Fruit fly (Drosophila melanogaster) whole organism, embryonic: Measurements from ENCODE around the gene Kaz-m1.

ENCODE experiments used
- Abd-B ChIP-seq: fragments of 200-800 bp; sonication (Bioruptor generic); optimal IDR thresholded peaks from 2 replicates; lab custom pipeline; 2018; ENCODE audit warnings: missing biosample characterization, mild to moderate bottlenecking, missing genetic modification characterization, moderate library complexity
- Adf1 ChIP-seq: fragments of 200-800 bp; sonication (Bioruptor generic); IDR thresholded peaks from 2 replicates; pipeline ENCODE4 v1.3.6; 2022; ENCODE audit warnings: missing biosample characterization, missing genetic modification characterization
- Asciz ChIP-seq: fragments of 200-800 bp; sonication (Bioruptor generic); optimal IDR thresholded peaks from 2 replicates; lab custom pipeline; 2017; ENCODE audit warnings: missing biosample characterization, mild to moderate bottlenecking, missing genetic modification characterization, missing genetic modification reagents
- Awh ChIP-seq: fragments of 200-800 bp; sonication (Bioruptor generic); IDR thresholded peaks from 2 replicates; pipeline ENCODE4, ENCODE4 v1.3.6; 2022; ENCODE audit warnings: missing biosample characterization, missing genetic modification characterization
- CG12942 ChIP-seq: fragments of 200-800 bp; sonication (Bioruptor generic); optimal IDR thresholded peaks from 3 replicates; lab custom pipeline; 2016; ENCODE audit warnings: missing biosample characterization, missing genetic modification characterization
- CG1603 ChIP-seq: fragments of 200-800 bp; sonication (Bioruptor generic); optimal IDR thresholded peaks from 2 replicates; lab custom pipeline; 2019; ENCODE audit warnings: missing biosample characterization, mild to moderate bottlenecking, missing genetic modification characterization, moderate library complexity
- CG18262 ChIP-seq: fragments of 200-800 bp; optimal IDR thresholded peaks from 3 replicates; lab custom pipeline; 2019; ENCODE audit warnings: missing biosample characterization, mild to moderate bottlenecking, missing genetic modification characterization, moderate library complexity
- CG2712 ChIP-seq: fragments of 200-800 bp; optimal IDR thresholded peaks from 3 replicates; lab custom pipeline; 2019; ENCODE audit warnings: missing biosample characterization, mild to moderate bottlenecking, missing genetic modification characterization, moderate library complexity
- CG2875 ChIP-seq: fragments of 200-800 bp; sonication (Bioruptor generic); optimal IDR thresholded peaks from 2 replicates; lab custom pipeline; 2017; ENCODE audit warnings: missing biosample characterization, mild to moderate bottlenecking, missing genetic modification characterization, missing genetic modification reagents
- CG30020 ChIP-seq: fragments of 200-800 bp; optimal IDR thresholded peaks from 2 replicates; lab custom pipeline; 2019; ENCODE audit warnings: missing biosample characterization, mild to moderate bottlenecking, missing genetic modification characterization, moderate library complexity
- CG3065 ChIP-seq: fragments of 200-800 bp; sonication (Bioruptor generic); optimal IDR thresholded peaks from 2 replicates; lab custom pipeline; 2016; ENCODE audit warnings: missing biosample characterization, missing genetic modification characterization
- CG31224 ChIP-seq: fragments of 200-800 bp; sonication (Bioruptor generic); IDR thresholded peaks from 2 replicates; pipeline ENCODE4 v1.3.6; 2022; ENCODE audit warnings: missing biosample characterization, missing genetic modification characterization
- CG43689 ChIP-seq: fragments of 200-800 bp; sonication (Bioruptor generic); IDR thresholded peaks from 2 replicates; pipeline ENCODE4 v1.3.6; 2022; ENCODE audit warnings: missing biosample characterization, missing genetic modification characterization
- CG4404 ChIP-seq: fragments of 200-800 bp; sonication (Bioruptor generic); IDR thresholded peaks from 2 replicates; pipeline ENCODE4 v1.3.6; 2022; ENCODE audit warnings: missing biosample characterization, missing genetic modification characterization
- CG5953 ChIP-seq: fragments of 200-800 bp; sonication (Bioruptor generic); IDR thresholded peaks from 2 replicates; pipeline ENCODE4 v1.3.6; 2022; ENCODE audit warnings: missing biosample characterization, missing genetic modification characterization
- CG7556 ChIP-seq: fragments of 200-800 bp; sonication (Bioruptor generic); optimal IDR thresholded peaks from 2 replicates; lab custom pipeline; 2017; ENCODE audit warnings: missing biosample characterization, mild to moderate bottlenecking, missing genetic modification characterization
- CG8359 ChIP-seq: fragments of 200-800 bp; sonication (Bioruptor generic); optimal IDR thresholded peaks from 2 replicates; lab custom pipeline; 2017; ENCODE audit warnings: missing biosample characterization, mild to moderate bottlenecking, missing genetic modification characterization, borderline replicate concordance
- CG9609 ChIP-seq: fragments of 200-800 bp; sonication (Bioruptor generic); optimal IDR thresholded peaks from 3 replicates; lab custom pipeline; 2016; ENCODE audit warnings: missing biosample characterization, missing genetic modification characterization
- Fer1 ChIP-seq: fragments of 200-800 bp; sonication (Bioruptor generic); optimal IDR thresholded peaks from 2 replicates; lab custom pipeline; 2017; ENCODE audit warnings: missing biosample characterization, mild to moderate bottlenecking, missing genetic modification characterization
- Gsc ChIP-seq: fragments of 200-800 bp; sonication (Bioruptor generic); IDR thresholded peaks from 2 replicates; pipeline ENCODE4 v1.3.6; 2022; ENCODE audit warnings: missing biosample characterization, missing genetic modification characterization
- Hmx ChIP-seq: fragments of 200-800 bp; sonication (Bioruptor generic); optimal IDR thresholded peaks from 2 replicates; lab custom pipeline; 2016; ENCODE audit warnings: missing biosample characterization, missing genetic modification characterization
- MBD-R2 ChIP-seq: fragments of 200-800 bp; sonication (Bioruptor generic); IDR thresholded peaks from 2 replicates; pipeline ENCODE4 v1.3.6; 2022; ENCODE audit warnings: missing biosample characterization, missing genetic modification characterization
- Meics ChIP-seq: fragments of 200-800 bp; sonication (Bioruptor generic); optimal IDR thresholded peaks from 2 replicates; lab custom pipeline; 2017; ENCODE audit warnings: missing biosample characterization, mild to moderate bottlenecking, missing genetic modification characterization
- NFAT ChIP-seq: fragments of 200-800 bp; sonication (Bioruptor generic); IDR thresholded peaks from 2 replicates; pipeline ENCODE4 v1.3.6; 2022; ENCODE audit warnings: missing biosample characterization, missing genetic modification characterization
- Rfx ChIP-seq: fragments of 200-800 bp; sonication (Bioruptor generic); IDR thresholded peaks from 2 replicates; pipeline ENCODE4 v1.3.6; 2022; ENCODE audit warnings: missing biosample characterization, missing genetic modification characterization
- Sox102F ChIP-seq: fragments of 200-800 bp; sonication (Bioruptor generic); optimal IDR thresholded peaks from 2 replicates; lab custom pipeline; 2018; ENCODE audit warnings: missing biosample characterization, mild to moderate bottlenecking, missing genetic modification characterization, moderate library complexity
- Sry-δ ChIP-seq: fragments of 200-800 bp; sonication (Bioruptor generic); optimal IDR thresholded peaks from 2 replicates; lab custom pipeline; 2016; ENCODE audit warnings: missing biosample characterization, missing genetic modification characterization
- TFAM ChIP-seq: fragments of 200-800 bp; sonication (Bioruptor generic); optimal IDR thresholded peaks from 2 replicates; lab custom pipeline; 2017; ENCODE audit warnings: missing biosample characterization, missing genetic modification characterization, inconsistent platforms
- Tbp ChIP-seq: fragments of >200 bp; optimal IDR thresholded peaks from 2 replicates; lab custom pipeline; 2018; ENCODE audit warnings: missing biosample characterization, missing genetic modification characterization
- Trl ChIP-seq, 3 experiments: fragments of >200 bp in 2 of 3; fragments of 200-800 bp in 1 of 3; sonication (Bioruptor generic) in 1 of 3; optimal IDR thresholded peaks; 2 replicates in 1 of 3; 3 replicates in 2 of 3; lab custom pipeline; 2016 to 2017; ENCODE audit warnings: missing biosample characterization in 1 of 3, missing genetic modification characterization in 1 of 3
- aop ChIP-seq: fragments of 200-800 bp; sonication (Bioruptor generic); IDR thresholded peaks from 2 replicates; pipeline ENCODE4 v1.3.6; 2022; ENCODE audit warnings: missing biosample characterization, missing genetic modification characterization
- ara ChIP-seq: fragments of 200-800 bp; sonication (Bioruptor generic); IDR thresholded peaks from 2 replicates; pipeline ENCODE4 v1.3.6; 2022; ENCODE audit warnings: missing biosample characterization, missing genetic modification characterization
- br ChIP-seq: fragments of >200 bp; optimal IDR thresholded peaks from 2 replicates; lab custom pipeline; 2017
- chm ChIP-seq: fragments of 200-800 bp; sonication (Bioruptor generic); IDR thresholded peaks from 2 replicates; pipeline ENCODE4 v1.3.6; 2022; ENCODE audit warnings: missing biosample characterization, missing genetic modification characterization
- ci ChIP-seq: fragments of 200-800 bp; sonication (Bioruptor generic); IDR thresholded peaks from 3 replicates; pipeline ENCODE4 v1.3.6; 2022; ENCODE audit warnings: missing biosample characterization, missing genetic modification characterization
- da ChIP-seq: fragments of 200-800 bp; sonication (Bioruptor generic); optimal IDR thresholded peaks from 2 replicates; lab custom pipeline; 2016; ENCODE audit warnings: missing biosample characterization, missing genetic modification characterization
- disco-r ChIP-seq: fragments of 200-800 bp; sonication (Bioruptor generic); optimal IDR thresholded peaks from 2 replicates; lab custom pipeline; 2016; ENCODE audit warnings: missing biosample characterization, missing genetic modification characterization
- ewg ChIP-seq: fragments of 200-800 bp; sonication (Bioruptor generic); optimal IDR thresholded peaks from 3 replicates; lab custom pipeline; 2017; ENCODE audit warnings: mild to moderate bottlenecking, missing biosample characterization, missing genetic modification reagents, missing genetic modification characterization
- gce ChIP-seq: fragments of 200-800 bp; sonication (Bioruptor generic); IDR thresholded peaks from 3 replicates; pipeline ENCODE4 v1.3.6; 2022; ENCODE audit warnings: missing biosample characterization, missing genetic modification characterization
- gfzf ChIP-seq: fragments of 200-800 bp; sonication (Bioruptor generic); optimal IDR thresholded peaks from 2 replicates; lab custom pipeline; 2016; ENCODE audit warnings: missing biosample characterization, mild to moderate bottlenecking, missing genetic modification characterization, moderate library complexity
- grau ChIP-seq: fragments of 200-800 bp; optimal IDR thresholded peaks from 3 replicates; lab custom pipeline; 2019; ENCODE audit warnings: missing biosample characterization, mild to moderate bottlenecking, missing genetic modification characterization, moderate library complexity
- kni ChIP-seq: fragments of 200-800 bp; sonication (Bioruptor generic); optimal IDR thresholded peaks from 3 replicates; lab custom pipeline; 2017; ENCODE audit warnings: mild to moderate bottlenecking, missing biosample characterization, missing genetic modification reagents, missing genetic modification characterization
- lola ChIP-seq, 3 experiments: fragments of >200 bp in 2 of 3; fragments of 200-800 bp in 1 of 3; sonication (Bioruptor generic) in 1 of 3; optimal IDR thresholded peaks; 2 replicates each; lab custom pipeline; 2017 to 2019; ENCODE audit warnings: missing biosample characterization in 3 of 3, missing genetic modification characterization in 3 of 3, mild to moderate bottlenecking in 1 of 3, moderate library complexity in 1 of 3
- nom ChIP-seq: fragments of 200-800 bp; sonication (Bioruptor generic); optimal IDR thresholded peaks from 2 replicates; lab custom pipeline; 2017; ENCODE audit warnings: missing biosample characterization, missing genetic modification characterization, mild to moderate bottlenecking, moderate library complexity, missing genetic modification reagents
- sc ChIP-seq, 3 experiments: fragments of >200 bp in 2 of 3; fragments of 200-800 bp in 1 of 3; sonication (Bioruptor generic) in 1 of 3; optimal IDR thresholded peaks; 2 replicates in 2 of 3; 3 replicates in 1 of 3; lab custom pipeline; 2017; ENCODE audit warnings: mild to moderate bottlenecking in 1 of 3, missing biosample characterization in 1 of 3, missing genetic modification characterization in 1 of 3, missing genetic modification reagents in 1 of 3
- scrt ChIP-seq: fragments of 200-800 bp; sonication (Bioruptor generic); optimal IDR thresholded peaks from 2 replicates; lab custom pipeline; 2018; ENCODE audit warnings: missing biosample characterization, mild to moderate bottlenecking, missing genetic modification characterization, moderate library complexity
- tup ChIP-seq: fragments of 200-800 bp; sonication (Bioruptor generic); optimal IDR thresholded peaks from 2 replicates; lab custom pipeline; 2016; ENCODE audit warnings: missing biosample characterization, mild to moderate bottlenecking, missing genetic modification characterization, moderate library complexity
- vnd ChIP-seq: fragments of 200-800 bp; sonication (Bioruptor generic); IDR thresholded peaks from 3 replicates; pipeline ENCODE4 v1.3.6; 2022; ENCODE audit warnings: missing biosample characterization, missing genetic modification characterization; ENCODE audit not compliant: partially characterized antibody
- wor ChIP-seq: fragments of 200-800 bp; sonication (Bioruptor generic); IDR thresholded peaks from 2 replicates; pipeline ENCODE4 v1.3.6; 2022; ENCODE audit warnings: missing biosample characterization, missing genetic modification characterization

The Kaz-m1 gene

DNA sequence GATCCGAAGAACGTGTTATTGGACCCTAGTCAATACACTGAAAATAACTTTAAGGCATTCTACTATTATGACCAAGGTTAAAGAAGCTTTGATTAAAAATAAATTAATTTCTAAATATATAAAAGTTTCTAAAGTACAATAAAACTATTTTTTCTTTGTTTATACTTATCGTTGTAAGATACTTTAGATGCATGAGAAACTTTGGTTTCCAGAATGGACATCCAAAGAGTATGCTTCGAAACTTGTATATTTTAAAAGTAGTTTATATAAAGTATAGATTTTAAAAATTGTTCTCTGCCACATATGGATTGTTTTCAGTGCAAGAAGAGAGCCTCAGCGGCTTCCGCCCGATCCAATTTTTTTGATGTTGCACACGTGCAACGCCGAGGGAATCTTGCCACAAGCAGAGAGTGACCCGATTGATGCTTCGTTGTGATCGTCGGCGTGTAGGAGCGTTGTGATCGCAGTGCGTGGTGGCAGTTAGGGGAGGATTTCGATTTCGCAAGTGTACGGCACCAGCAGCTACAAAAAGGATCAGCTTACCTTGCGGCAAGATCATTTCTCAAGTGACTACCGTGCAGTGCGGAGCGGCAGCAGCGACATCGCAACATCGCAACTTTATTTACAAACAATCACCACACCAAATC lies 17.3 kb upstream of the Kaz-m1 start (continued):
- TF ChIP-seq CG8359 (GFP tag; lab: Kevin White, UChicago) (peak; percentile 82), scrt (GFP tag; lab: Kevin White, UChicago) (peak; percentile 11), da (GFP tag; lab: Kevin White, UChicago) (no peak), kni (no peak), wor (GFP tag; lab: Robert Waterston, UW) (peak; percentile 45), Fer1 (GFP tag; lab: Kevin White, UChicago) (no peak), CG5953 (GFP tag; lab: Robert Waterston, UW) (no peak), CG31224 (GFP tag; lab: Robert Waterston, UW) (no peak), Rfx (GFP tag; lab: Robert Waterston, UW) (no peak), Hmx (GFP tag; lab: Kevin White, UChicago) (no peak), ewg (GFP tag; lab: Kevin White, UChicago) (peak; percentile 71), CG7556 (GFP tag; lab: Kevin White, UChicago) (peak; percentile 68), CG4404 (GFP tag; lab: Robert Waterston, UW) (peak; percentile 88), gfzf (GFP tag; lab: Kevin White, UChicago) (no peak), TFAM (GFP tag; lab: Kevin White, UChicago) (peak; percentile 23), Abd-B (GFP tag; lab: Kevin White, UChicago) (peak; percentile 80), grau (tag; lab: Kevin White, UChicago) (peak; percentile 88), disco-r (GFP tag; lab: Kevin White, UChicago) (no peak), Sry-δ (GFP tag; lab: Kevin White, UChicago) (no peak), aop (GFP tag; lab: Robert Waterston, UW) (no peak), ara (GFP tag; lab: Robert Waterston, UW) (peak; percentile 69), CG2712 (tag; lab: Kevin White, UChicago) (peak; percentile 98), Tbp (GFP tag; lab: Kevin White, UChicago) (no peak), Asciz (GFP tag; lab: Kevin White, UChicago) (peak; percentile 75), Meics (GFP tag; lab: Kevin White, UChicago) (no peak), Sox102F (GFP tag; lab: Kevin White, UChicago) (peak; percentile 87), Adf1 (GFP tag; lab: Robert Waterston, UW) (no peak), sc (optimal IDR thresholded peaks at IDR 0.05; lab: Kevin White, UChicago) (no peak), sc (GFP tag; optimal IDR thresholded peaks at IDR 0.05; lab: Kevin White, UChicago) (peak; percentile 89), Gsc (GFP tag; lab: Robert Waterston, UW) (peak; percentile 23; the same call in 1 of the 2 replicates), NFAT (no peak), Trl (optimal IDR thresholded peaks at IDR 0.05; lab: Kevin White, UChicago) (no peak), Trl (GFP tag; optimal IDR thresholded peaks at IDR 0.05; lab: Kevin White, UChicago) (no peak), ci (GFP tag; lab: Robert Waterston, UW) (0 out of 3 replicates have a peak, but pooled peaks have one; percentile 8), CG3065 (no peak), CG1603 (peak; percentile 12), Awh (GFP tag; lab: Robert Waterston, UW) (no peak), chm (GFP tag; lab: Robert Waterston, UW) (0 out of 2 replicates have a peak, but pooled peaks have one; percentile 56), tup (peak; percentile 26), MBD-R2 (GFP tag; lab: Robert Waterston, UW) (no peak), CG18262 (tag; lab: Kevin White, UChicago) (peak; percentile 98), br (lab: Kevin White, UChicago) (no peak), CG9609 (no peak), vnd (GFP tag; lab: Robert Waterston, UW) (no peak), CG43689 (no peak), CG12942 (GFP tag; lab: Kevin White, UChicago) (peak; percentile 52), nom (GFP tag; lab: Kevin White, UChicago) (peak; percentile 92), lola (GFP tag; optimal IDR thresholded peaks at IDR 0.05; lab: Kevin White, UChicago) (peak in 1 of 3 experiments; percentile 99), gce (0 out of 3 replicates have a peak, but pooled peaks have one; percentile 14), CG30020 (tag; lab: Kevin White, UChicago) (peak; percentile 68), CG2875 (GFP tag; lab: Kevin White, UChicago) (peak; percentile 79)
